Worm (Caenorhabditis elegans) whole organism, late embryonic: Measurements from ENCODE around the gene srh-220.

Experiments
- C08G9.2 ChIP-seq: sonication (generic microtip); optimal IDR thresholded peaks from 2 replicates; lab custom pipeline; 2016; ENCODE audit warnings: mild to moderate bottlenecking, missing genetic modification characterization, moderate library complexity, missing compliant biosample characterization
- ceh-19 ChIP-seq: fragments of 200-800 bp; sonication (Bioruptor generic); optimal IDR thresholded peaks from 2 replicates; lab custom pipeline; 2018; ENCODE audit warnings: mild to moderate bottlenecking, missing genetic modification characterization, missing compliant biosample characterization
- elt-2 ChIP-seq: sonication (generic microtip); optimal IDR thresholded peaks from 2 replicates; lab custom pipeline; 2016; ENCODE audit warnings: missing genetic modification reagents, missing genetic modification characterization, missing compliant biosample characterization
- pag-3 ChIP-seq: sonication (generic microtip); optimal IDR thresholded peaks from 2 replicates; lab custom pipeline; 2016; ENCODE audit warnings: missing compliant biosample characterization, missing genetic modification characterization, borderline replicate concordance

DNA sequence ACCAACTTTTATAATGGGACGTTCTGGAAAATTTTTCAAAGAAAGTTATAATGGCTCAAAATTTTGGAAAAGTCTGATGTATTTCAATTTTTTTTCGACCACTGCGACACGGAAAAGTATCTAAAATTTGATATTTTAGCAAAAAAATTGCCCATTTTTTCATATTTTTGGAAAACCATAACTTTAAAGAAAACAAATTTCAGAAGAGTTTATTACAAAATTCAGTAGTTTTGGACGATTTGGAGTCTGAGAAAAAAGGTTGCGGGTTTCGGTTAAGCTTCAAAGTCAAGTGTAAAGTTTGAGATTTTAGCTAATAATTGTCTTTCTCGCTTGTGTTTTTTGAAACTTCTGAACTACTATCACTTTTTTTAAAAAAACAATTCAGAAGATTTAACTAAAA lies 10.3 kb upstream of the srh-220 start:
- TF ChIP-seq ceh-19 (GFP tag; lab: Kevin White, UChicago) (no peak), C08G9.2 (tag; lab: Kevin White, UChicago) (no peak), elt-2 (tag; lab: Kevin White, UChicago) (no peak), pag-3 (tag; lab: Kevin White, UChicago) (no peak)
